Worm (Caenorhabditis elegans) whole organism, early embryonic: ENCODE data around the gene twk-20.

Source experiments
- B0310.2 ChIP-seq: sonication (generic microtip); optimal IDR thresholded peaks from 2 replicates; lab custom pipeline; 2016; ENCODE audit warnings: mild to moderate bottlenecking, missing genetic modification characterization, missing compliant biosample characterization
- F13C5.2 ChIP-seq: sonication (generic microtip); optimal IDR thresholded peaks from 2 replicates; lab custom pipeline; 2017; ENCODE audit warnings: mild to moderate bottlenecking, missing genetic modification characterization, inconsistent platforms, missing compliant biosample characterization
- aly-1 ChIP-seq: sonication (generic microtip); optimal IDR thresholded peaks from 2 replicates; lab custom pipeline; 2016; ENCODE audit warnings: missing genetic modification characterization, missing compliant biosample characterization
- ama-1 ChIP-seq: fragments of 150-350 bp; optimal IDR thresholded peaks from 2 replicates; lab custom pipeline; 2014
- ceh-36 ChIP-seq: sonication (generic microtip); optimal IDR thresholded peaks from 2 replicates; lab custom pipeline; 2016; ENCODE audit warnings: missing genetic modification characterization, inconsistent platforms, missing compliant biosample characterization
- ets-7 ChIP-seq: sonication (generic microtip); optimal IDR thresholded peaks from 2 replicates; lab custom pipeline; 2016; ENCODE audit warnings: missing genotype, missing genetic modification characterization, missing compliant biosample characterization
- flt-1 ChIP-seq: fragments of 200-800 bp; sonication (Bioruptor generic); IDR thresholded peaks from 2 replicates; pipeline ENCODE4 v1.3.6; 2022; ENCODE audit warnings: missing genetic modification characterization, missing compliant biosample characterization
- hmbx-1 ChIP-seq: sonication (generic microtip); optimal IDR thresholded peaks from 2 replicates; lab custom pipeline; 2016; ENCODE audit warnings: mild to moderate bottlenecking, missing genetic modification characterization, missing compliant biosample characterization
- hnd-1 ChIP-seq: sonication (generic microtip); optimal IDR thresholded peaks from 2 replicates; lab custom pipeline; 2016; ENCODE audit warnings: missing genetic modification characterization, missing compliant biosample characterization
- sea-1 ChIP-seq: fragments of 200-800 bp; sonication (Bioruptor generic); conservative IDR thresholded peaks from 2 replicates; pipeline ENCODE4 v1.3.6; 2022; ENCODE audit warnings: missing genetic modification characterization, missing compliant biosample characterization
- tbx-11 ChIP-seq: fragments of 200-800 bp; sonication (Bioruptor generic); IDR thresholded peaks from 2 replicates; pipeline ENCODE4 v1.3.6; 2022; ENCODE audit warnings: missing genetic modification characterization, missing compliant biosample characterization
- tbx-37 ChIP-seq: fragments of 200-800 bp; sonication (Bioruptor generic); conservative IDR thresholded peaks from 2 replicates; pipeline ENCODE4 v1.3.6; 2022; ENCODE audit warnings: missing genetic modification reagents, missing genetic modification characterization, missing compliant biosample characterization

- TF ChIP-seq B0310.2 (tag; lab: Kevin White, UChicago) (no peak), ama-1 (lab: Kevin White, UChicago) (no peak), F13C5.2 (tag; lab: Kevin White, UChicago) (no peak), aly-1 (tag; lab: Kevin White, UChicago) (no peak), hnd-1 (tag; lab: Kevin White, UChicago) (no peak), ceh-36 (tag; lab: Kevin White, UChicago) (no peak), tbx-37 (GFP tag; lab: Robert Waterston, UW) (no peak), sea-1 (no peak), hmbx-1 (tag; lab: Kevin White, UChicago) (no peak), flt-1 (GFP tag; lab: Robert Waterston, UW) (no peak), tbx-11 (GFP tag; lab: Robert Waterston, UW) (no peak), ets-7 (tag; lab: Kevin White, UChicago) (no peak)
These were observed 32.9 kb downstream of the twk-20 start for ce11 chrX:13672622-13673021.
